Worm (Caenorhabditis elegans) whole organism, early embryonic: Measurements from ENCODE around the gene lbp-1.

Experiments
- F13C5.2 ChIP-seq: sonication (generic microtip); optimal IDR thresholded peaks from 2 replicates; lab custom pipeline; 2017; ENCODE audit warnings: mild to moderate bottlenecking, missing genetic modification characterization, inconsistent platforms, missing compliant biosample characterization
- aly-1 ChIP-seq: sonication (generic microtip); optimal IDR thresholded peaks from 2 replicates; lab custom pipeline; 2016; ENCODE audit warnings: missing genetic modification characterization, missing compliant biosample characterization
- ama-1 ChIP-seq: fragments of 150-350 bp; optimal IDR thresholded peaks from 2 replicates; lab custom pipeline; 2014
- ceh-36 ChIP-seq: sonication (generic microtip); optimal IDR thresholded peaks from 2 replicates; lab custom pipeline; 2016; ENCODE audit warnings: missing genetic modification characterization, inconsistent platforms, missing compliant biosample characterization
- ets-7 ChIP-seq: sonication (generic microtip); optimal IDR thresholded peaks from 2 replicates; lab custom pipeline; 2016; ENCODE audit warnings: missing genotype, missing genetic modification characterization, missing compliant biosample characterization
- flt-1 ChIP-seq: fragments of 200-800 bp; sonication (Bioruptor generic); IDR thresholded peaks from 2 replicates; pipeline ENCODE4 v1.3.6; 2022; ENCODE audit warnings: missing genetic modification characterization, missing compliant biosample characterization
- hmbx-1 ChIP-seq: sonication (generic microtip); optimal IDR thresholded peaks from 2 replicates; lab custom pipeline; 2016; ENCODE audit warnings: mild to moderate bottlenecking, missing genetic modification characterization, missing compliant biosample characterization
- hmg-4 ChIP-seq: fragments of 200-800 bp; sonication (Bioruptor generic); optimal IDR thresholded peaks from 2 replicates; lab custom pipeline; 2018; ENCODE audit warnings: mild to moderate bottlenecking, missing genetic modification characterization, missing compliant biosample characterization
- hnd-1 ChIP-seq: sonication (generic microtip); optimal IDR thresholded peaks from 2 replicates; lab custom pipeline; 2016; ENCODE audit warnings: missing genetic modification characterization, missing compliant biosample characterization
- pes-1 ChIP-seq: fragments of 200-800 bp; sonication (Bioruptor generic); IDR thresholded peaks from 2 replicates; pipeline ENCODE4 v1.3.6; 2022; ENCODE audit warnings: missing genetic modification reagents, missing genetic modification characterization, missing compliant biosample characterization

- TF ChIP-seq hmg-4 (no peak), flt-1 (GFP tag; lab: Robert Waterston, UW) (no peak), ets-7 (tag; lab: Kevin White, UChicago) (no peak), ama-1 (lab: Kevin White, UChicago) (no peak), F13C5.2 (no peak), ceh-36 (tag; lab: Kevin White, UChicago) (no peak), hnd-1 (no peak), aly-1 (tag; lab: Kevin White, UChicago) (no peak), pes-1 (GFP tag; lab: Robert Waterston, UW) (no peak), hmbx-1 (tag; lab: Kevin White, UChicago) (no peak)
Measured at ce11 chrX:3290147-3290546, 31.2 kb downstream of the lbp-1 start.
